2 fruit fly cellular contexts compared by ENCODE assay signal in genomic region chr3L:12564979-12565378, dm6.
TF ChIP-seq lines count a peak whose summit lies in the region.

No protein-coding gene starts in this region.

- TF ChIP-seq CTCF in whole organism, embryonic (GFP tag; optimal IDR thresholded peaks at IDR 0.05; lab: Kevin White, UChicago) = no peak

TF ChIP-seq in whole organism, embryonic, 481 proteins besides CTCF, POLR2A, EP300 and RAD21:
- TF ChIP-seq Scr (GFP tag; IDR thresholded peaks at IDR 0.05; lab: Robert Waterston, UW; ENCODE audit: partially characterized antibody) = no peak
- no peak for TF ChIP-seq abd-A (tag; optimal IDR thresholded peaks at IDR 0.05; lab: Kevin White, UChicago)
- no peak for TF ChIP-seq nmo (GFP tag; optimal IDR thresholded peaks at IDR 0.05; lab: Kevin White, UChicago)
- no peak for TF ChIP-seq CG5245 (GFP tag; optimal IDR thresholded peaks at IDR 0.05; lab: Kevin White, UChicago)
- peak; percentile 80 for TF ChIP-seq crol (GFP tag; IDR thresholded peaks at IDR 0.05; lab: Robert Waterston, UW)
- peak; percentile 51; the same call in 1 of the 2 replicates for TF ChIP-seq ara (GFP tag; IDR thresholded peaks at IDR 0.05; lab: Robert Waterston, UW)
- no peak for TF ChIP-seq Optix (GFP tag; IDR thresholded peaks at IDR 0.05; lab: Robert Waterston, UW)
- no peak for TF ChIP-seq CG1603 (tag; optimal IDR thresholded peaks at IDR 0.05; lab: Kevin White, UChicago)
- TF ChIP-seq Mrtf (GFP tag; IDR thresholded peaks at IDR 0.05; lab: Robert Waterston, UW) = no peak
- no peak for TF ChIP-seq CG11560 (tag; IDR thresholded peaks at IDR 0.05; lab: Robert Waterston, UW)
- TF ChIP-seq sr (GFP tag; IDR thresholded peaks at IDR 0.05; lab: Robert Waterston, UW) = peak; percentile 94
- TF ChIP-seq twi (tag; optimal IDR thresholded peaks at IDR 0.05; lab: Kevin White, UChicago) = peak; percentile 1
- no peak for TF ChIP-seq HLH54F (GFP tag; optimal IDR thresholded peaks at IDR 0.05; lab: Kevin White, UChicago)
- no peak for TF ChIP-seq CG30403 (GFP tag; optimal IDR thresholded peaks at IDR 0.05; lab: Kevin White, UChicago)
- no peak for TF ChIP-seq Pdp1 (GFP tag; optimal IDR thresholded peaks at IDR 0.05; lab: Kevin White, UChicago)
- no peak for TF ChIP-seq CG11398 (GFP tag; optimal IDR thresholded peaks at IDR 0.05; lab: Kevin White, UChicago)
- no peak for TF ChIP-seq CG17385 (GFP tag; optimal IDR thresholded peaks at IDR 0.05; lab: Kevin White, UChicago)
- TF ChIP-seq unpg (GFP tag; optimal IDR thresholded peaks at IDR 0.05; lab: Kevin White, UChicago) = no peak
- no peak for TF ChIP-seq Xrp1 (GFP tag; IDR thresholded peaks at IDR 0.05; lab: Robert Waterston, UW)
- no peak for TF ChIP-seq Abd-B (GFP tag; optimal IDR thresholded peaks at IDR 0.05; lab: Kevin White, UChicago)
- TF ChIP-seq CG15073 (GFP tag; optimal IDR thresholded peaks at IDR 0.05; lab: Kevin White, UChicago) = no peak
- no peak for TF ChIP-seq CG14965 (GFP tag; optimal IDR thresholded peaks at IDR 0.05; lab: Kevin White, UChicago; ENCODE audit: borderline replicate concordance)
- no peak for TF ChIP-seq luna (GFP tag; optimal IDR thresholded peaks at IDR 0.05; lab: Kevin White, UChicago)
- TF ChIP-seq BEAF-32 (GFP tag; optimal IDR thresholded peaks at IDR 0.05; lab: Kevin White, UChicago) = no peak
- no peak for TF ChIP-seq usp (GFP tag; optimal IDR thresholded peaks at IDR 0.05; lab: Kevin White, UChicago)
- TF ChIP-seq vvl (GFP tag; IDR thresholded peaks at IDR 0.05; lab: Robert Waterston, UW) = peak; percentile 23; the same call in 1 of the 2 replicates
- no peak for TF ChIP-seq CG17359 (tag; optimal IDR thresholded peaks at IDR 0.05; lab: Kevin White, UChicago)
- TF ChIP-seq Dfd (GFP tag; optimal IDR thresholded peaks at IDR 0.05; lab: Kevin White, UChicago) = no peak
- 0 out of 3 replicates have a peak, but pooled peaks have one; percentile 14 for TF ChIP-seq Opbp (GFP tag; IDR thresholded peaks at IDR 0.05; lab: Robert Waterston, UW; ENCODE audit: partially characterized antibody)
- no peak for TF ChIP-seq CG10654 (GFP tag; optimal IDR thresholded peaks at IDR 0.05; lab: Kevin White, UChicago)
- 0 out of 3 replicates have a peak, but pooled peaks have one; percentile 18 for TF ChIP-seq CG11456 (GFP tag; IDR thresholded peaks at IDR 0.05; lab: Robert Waterston, UW)
- TF ChIP-seq wek (GFP tag; optimal IDR thresholded peaks at IDR 0.05; lab: Kevin White, UChicago) = no peak

TF ChIP-seq in whole organism, prepupa, 60 proteins besides CTCF, POLR2A, EP300 and RAD21:
- TF ChIP-seq CG7368 (GFP tag; optimal IDR thresholded peaks at IDR 0.05; lab: Kevin White, UChicago) (no peak), fkh (GFP tag; optimal IDR thresholded peaks at IDR 0.05; lab: Kevin White, UChicago) (no peak), CG8119 (GFP tag; IDR thresholded peaks at IDR 0.05; lab: Robert Waterston, UW) (no peak), CG11902 (GFP tag; optimal IDR thresholded peaks at IDR 0.05; lab: Kevin White, UChicago) (no peak), esn (GFP tag; optimal IDR thresholded peaks at IDR 0.05; lab: Kevin White, UChicago) (no peak), acj6 (GFP tag; optimal IDR thresholded peaks at IDR 0.05; lab: Kevin White, UChicago) (no peak), CG6808 (GFP tag; optimal IDR thresholded peaks at IDR 0.05; lab: Kevin White, UChicago) (no peak), eg (GFP tag; IDR thresholded peaks at IDR 0.05; lab: Robert Waterston, UW) (peak; percentile 41; the same call in 1 of the 3 replicates)
